Fruit fly (Drosophila melanogaster) whole organism, embryonic: ENCODE data around the gene Vps2.

Experiments
- Atf-2 ChIP-seq: fragments of 200-800 bp; sonication (Bioruptor generic); optimal IDR thresholded peaks from 2 replicates; lab custom pipeline; 2016; ENCODE audit warnings: missing biosample characterization, missing genetic modification characterization
- CG10267 ChIP-seq: fragments of 200-800 bp; sonication (Bioruptor generic); optimal IDR thresholded peaks from 2 replicates; lab custom pipeline; 2018; ENCODE audit warnings: missing biosample characterization, mild to moderate bottlenecking, missing genetic modification characterization, moderate library complexity
- CG10321 ChIP-seq: fragments of 200-800 bp; sonication (Bioruptor generic); IDR thresholded peaks from 2 replicates; pipeline ENCODE4 v1.3.6; 2022; ENCODE audit warnings: missing biosample characterization, missing genetic modification characterization
- CG10431 ChIP-seq: fragments of 200-800 bp; sonication (Bioruptor generic); optimal IDR thresholded peaks from 3 replicates; lab custom pipeline; 2018; ENCODE audit warnings: missing biosample characterization, mild to moderate bottlenecking, missing genetic modification characterization
- CG14710 ChIP-seq: fragments of 200-800 bp; sonication (Bioruptor generic); optimal IDR thresholded peaks from 3 replicates; lab custom pipeline; 2019; ENCODE audit warnings: missing biosample characterization, mild to moderate bottlenecking, missing genetic modification characterization, moderate library complexity
- CG15601 ChIP-seq: fragments of 200-800 bp; sonication (Bioruptor generic); optimal IDR thresholded peaks from 3 replicates; lab custom pipeline; 2019; ENCODE audit warnings: missing biosample characterization, mild to moderate bottlenecking, missing genetic modification characterization, moderate library complexity
- CG17829 ChIP-seq: fragments of 200-800 bp; optimal IDR thresholded peaks from 2 replicates; lab custom pipeline; 2019; ENCODE audit warnings: missing biosample characterization, mild to moderate bottlenecking, missing genetic modification characterization, moderate library complexity
- CG18011 ChIP-seq: fragments of 200-800 bp; sonication (Bioruptor generic); optimal IDR thresholded peaks from 2 replicates; lab custom pipeline; 2017; ENCODE audit warnings: missing biosample characterization, missing genetic modification characterization, mild to moderate bottlenecking, moderate library complexity, missing genotype
- CG18262 ChIP-seq: fragments of 200-800 bp; optimal IDR thresholded peaks from 3 replicates; lab custom pipeline; 2019; ENCODE audit warnings: missing biosample characterization, mild to moderate bottlenecking, missing genetic modification characterization, moderate library complexity
- CG2199 ChIP-seq: fragments of 200-800 bp; sonication (Bioruptor generic); IDR thresholded peaks from 3 replicates; pipeline ENCODE4 v1.3.6; 2022; ENCODE audit warnings: missing biosample characterization, missing genetic modification characterization
- CG30403 ChIP-seq: fragments of 200-800 bp; sonication (Bioruptor generic); optimal IDR thresholded peaks from 3 replicates; lab custom pipeline; 2016; ENCODE audit warnings: missing biosample characterization, missing genetic modification characterization
- CG3995 ChIP-seq: fragments of 200-800 bp; sonication (Bioruptor generic); optimal IDR thresholded peaks from 3 replicates; lab custom pipeline; 2016; ENCODE audit warnings: missing biosample characterization, missing genetic modification characterization
- CG43689 ChIP-seq: fragments of 200-800 bp; sonication (Bioruptor generic); IDR thresholded peaks from 2 replicates; pipeline ENCODE4 v1.3.6; 2022; ENCODE audit warnings: missing biosample characterization, missing genetic modification characterization
- CTCF ChIP-seq: fragments of 200-800 bp; sonication (Bioruptor generic); optimal IDR thresholded peaks from 2 replicates; lab custom pipeline; 2017; ENCODE audit warnings: missing biosample characterization, mild to moderate bottlenecking, missing genetic modification characterization, moderate library complexity
- Dad ChIP-seq: fragments of 200-800 bp; sonication (Bioruptor generic); optimal IDR thresholded peaks from 3 replicates; lab custom pipeline; 2016; ENCODE audit warnings: missing biosample characterization, missing genetic modification characterization
- Dip2 ChIP-seq: fragments of 200-800 bp; sonication (Bioruptor generic); IDR thresholded peaks from 2 replicates; pipeline ENCODE4 v1.3.6; 2022; ENCODE audit warnings: missing biosample characterization, missing genetic modification characterization
- Fer2 ChIP-seq: fragments of 200-800 bp; sonication (Bioruptor generic); optimal IDR thresholded peaks from 2 replicates; lab custom pipeline; 2018; ENCODE audit warnings: missing biosample characterization, mild to moderate bottlenecking, missing genetic modification characterization, moderate library complexity
- Hmx ChIP-seq: fragments of 200-800 bp; sonication (Bioruptor generic); optimal IDR thresholded peaks from 2 replicates; lab custom pipeline; 2016; ENCODE audit warnings: missing biosample characterization, missing genetic modification characterization
- MBD-R2 ChIP-seq: fragments of 200-800 bp; sonication (Bioruptor generic); IDR thresholded peaks from 2 replicates; pipeline ENCODE4 v1.3.6; 2022; ENCODE audit warnings: missing biosample characterization, missing genetic modification characterization
- NC2α ChIP-seq: fragments of 200-800 bp; sonication (Bioruptor generic); optimal IDR thresholded peaks from 2 replicates; lab custom pipeline; 2016; ENCODE audit warnings: missing biosample characterization, missing genetic modification characterization
- NK7.1 ChIP-seq: fragments of 200-800 bp; sonication (Bioruptor generic); optimal IDR thresholded peaks from 3 replicates; lab custom pipeline; 2016; ENCODE audit warnings: missing biosample characterization, missing genetic modification characterization
- Optix ChIP-seq: fragments of 200-800 bp; sonication (Bioruptor generic); IDR thresholded peaks from 3 replicates; pipeline ENCODE4 v1.3.6; 2022; ENCODE audit warnings: missing biosample characterization, missing genetic modification characterization
- Poxn ChIP-seq: fragments of 200-800 bp; sonication (Bioruptor generic); IDR thresholded peaks from 2 replicates; pipeline ENCODE4 v1.3.6; 2022; ENCODE audit warnings: missing biosample characterization, missing genetic modification characterization
- Rx ChIP-seq: fragments of 200-800 bp; sonication (Bioruptor generic); IDR thresholded peaks from 2 replicates; pipeline ENCODE4 v1.3.6; 2022; ENCODE audit warnings: missing biosample characterization, missing genetic modification characterization
- Scr ChIP-seq: fragments of 200-800 bp; sonication (Bioruptor generic); IDR thresholded peaks from 2 replicates; pipeline ENCODE4 v1.3.6; 2022; ENCODE audit warnings: missing biosample characterization, missing genetic modification characterization; ENCODE audit not compliant: partially characterized antibody
- Six4 ChIP-seq: fragments of 200-800 bp; sonication (Bioruptor generic); optimal IDR thresholded peaks from 2 replicates; lab custom pipeline; 2016; ENCODE audit warnings: missing biosample characterization, missing genetic modification characterization
- Sry-β ChIP-seq: fragments of 200-800 bp; sonication (Bioruptor generic); optimal IDR thresholded peaks from 2 replicates; lab custom pipeline; 2018; ENCODE audit warnings: missing biosample characterization, mild to moderate bottlenecking, missing genetic modification characterization, moderate library complexity
- Ssrp ChIP-seq: fragments of 200-800 bp; sonication (Bioruptor generic); optimal IDR thresholded peaks from 2 replicates; lab custom pipeline; 2018; ENCODE audit warnings: missing biosample characterization, mild to moderate bottlenecking, missing genetic modification characterization, moderate library complexity
- bbx ChIP-seq: fragments of 200-800 bp; sonication (Bioruptor generic); IDR thresholded peaks from 2 replicates; pipeline ENCODE4 v1.3.6; 2022; ENCODE audit warnings: missing biosample characterization, missing genetic modification characterization; ENCODE audit not compliant: partially characterized antibody
- bigmax ChIP-seq: fragments of 200-800 bp; sonication (Bioruptor generic); optimal IDR thresholded peaks from 2 replicates; lab custom pipeline; 2018; ENCODE audit warnings: missing biosample characterization, mild to moderate bottlenecking, missing genetic modification characterization
- ci ChIP-seq: fragments of 200-800 bp; sonication (Bioruptor generic); IDR thresholded peaks from 3 replicates; pipeline ENCODE4 v1.3.6; 2022; ENCODE audit warnings: missing biosample characterization, missing genetic modification characterization
- dati ChIP-seq: fragments of 200-800 bp; sonication (Bioruptor generic); IDR thresholded peaks from 2 replicates; pipeline ENCODE4 v1.3.6; 2022; ENCODE audit warnings: missing biosample characterization, missing genetic modification characterization
- eyg ChIP-seq: fragments of 200-800 bp; sonication (Bioruptor generic); optimal IDR thresholded peaks from 3 replicates; lab custom pipeline; 2016; ENCODE audit warnings: missing biosample characterization, missing genetic modification characterization
- fu2 ChIP-seq: fragments of 200-800 bp; sonication (Bioruptor generic); optimal IDR thresholded peaks from 2 replicates; lab custom pipeline; 2016; ENCODE audit warnings: missing biosample characterization, missing genetic modification characterization
- jigr1 ChIP-seq: fragments of 200-800 bp; sonication (Bioruptor generic); IDR thresholded peaks from 3 replicates; pipeline ENCODE4 v1.3.6; 2022; ENCODE audit warnings: missing biosample characterization, missing genetic modification characterization
- jing ChIP-seq: fragments of 200-800 bp; sonication (Bioruptor generic); optimal IDR thresholded peaks from 2 replicates; lab custom pipeline; 2018; ENCODE audit warnings: missing biosample characterization, mild to moderate bottlenecking, missing genetic modification characterization
- knrl ChIP-seq: fragments of 200-800 bp; sonication (Bioruptor generic); IDR thresholded peaks from 3 replicates; pipeline ENCODE4 v1.3.6; 2022; ENCODE audit warnings: missing biosample characterization, missing genetic modification characterization; ENCODE audit not compliant: partially characterized antibody
- lmd ChIP-seq: fragments of 200-800 bp; sonication (Bioruptor generic); IDR thresholded peaks from 2 replicates; pipeline ENCODE4 v1.3.6; 2022; ENCODE audit warnings: missing biosample characterization, missing genetic modification characterization
- luna ChIP-seq: fragments of 200-800 bp; sonication (Bioruptor generic); optimal IDR thresholded peaks from 2 replicates; lab custom pipeline; 2016; ENCODE audit warnings: missing biosample characterization, missing genetic modification characterization
- mld ChIP-seq: fragments of 200-800 bp; sonication (Bioruptor generic); IDR thresholded peaks from 3 replicates; pipeline ENCODE4 v1.3.6; 2022; ENCODE audit warnings: missing biosample characterization, missing genetic modification characterization; ENCODE audit not compliant: partially characterized antibody
- pan ChIP-seq, 4 experiments: fragments of >200 bp in 3 of 4; fragments of 200-800 bp in 1 of 4; sonication (Bioruptor generic) in 1 of 4; optimal IDR thresholded peaks in 3 of 4; IDR thresholded peaks in 1 of 4; 2 replicates each; pipeline versions ENCODE4 v1.3.6 to Lab custom; 2017 to 2022; ENCODE audit warnings: missing biosample characterization in 2 of 4, missing genetic modification characterization in 2 of 4, mixed read lengths in 1 of 4
- pfk ChIP-seq: fragments of 200-800 bp; sonication (Bioruptor generic); optimal IDR thresholded peaks from 2 replicates; lab custom pipeline; 2018; ENCODE audit warnings: missing biosample characterization, mild to moderate bottlenecking, missing genetic modification characterization, moderate library complexity
- run ChIP-seq: fragments of 200-800 bp; sonication (Bioruptor generic); optimal IDR thresholded peaks from 3 replicates; lab custom pipeline; 2018; ENCODE audit warnings: missing biosample characterization, mild to moderate bottlenecking, missing genetic modification characterization
- so ChIP-seq: fragments of 200-800 bp; sonication (Bioruptor generic); IDR thresholded peaks from 3 replicates; pipeline ENCODE4 v1.3.6; 2022; ENCODE audit warnings: missing biosample characterization, missing genetic modification characterization
- tio ChIP-seq: fragments of 200-800 bp; sonication (Bioruptor generic); optimal IDR thresholded peaks from 2 replicates; lab custom pipeline; 2017; ENCODE audit warnings: missing biosample characterization, missing genetic modification characterization, inconsistent platforms
- tll ChIP-seq, 2 experiments: fragments of 200-800 bp in 1 of 2; fragments of >200 bp in 1 of 2; sonication (Bioruptor generic) in 1 of 2; optimal IDR thresholded peaks; 2 replicates each; lab custom pipeline; 2017 to 2019; ENCODE audit warnings: missing biosample characterization in 2 of 2, missing genetic modification characterization in 2 of 2, mild to moderate bottlenecking in 1 of 2, moderate library complexity in 1 of 2
- wdn ChIP-seq: fragments of 200-800 bp; sonication (Bioruptor generic); IDR thresholded peaks from 2 replicates; pipeline ENCODE4 v1.3.6; 2022; ENCODE audit warnings: missing biosample characterization, missing genetic modification characterization
- wor ChIP-seq: fragments of 200-800 bp; sonication (Bioruptor generic); IDR thresholded peaks from 2 replicates; pipeline ENCODE4 v1.3.6; 2022; ENCODE audit warnings: missing biosample characterization, missing genetic modification characterization

The Vps2 gene

dm6 chr3R:26020244-26021171 lies 32.1 kb upstream of the Vps2 start (continued):
- TF ChIP-seq Sry-β (GFP tag; lab: Kevin White, UChicago) (peak; percentile 11), Ssrp (tag; lab: Kevin White, UChicago) (peak; percentile 76), ci (GFP tag; lab: Robert Waterston, UW) (peak; percentile 51; the same call in 1 of the 3 replicates), run (tag; lab: Kevin White, UChicago) (peak; percentile 63), jigr1 (GFP tag; lab: Robert Waterston, UW) (no peak), CG10431 (GFP tag; lab: Kevin White, UChicago) (peak; percentile 27), bbx (GFP tag; lab: Robert Waterston, UW) (0 out of 2 replicates have a peak, but pooled peaks have one; percentile 51), eyg (no peak), wdn (GFP tag; lab: Robert Waterston, UW) (no peak), dati (GFP tag; lab: Robert Waterston, UW) (no peak; the same call in 1 of the 2 replicates), Hmx (GFP tag; lab: Kevin White, UChicago) (peak; percentile 27), Poxn (GFP tag; lab: Robert Waterston, UW) (no peak), pan (optimal IDR thresholded peaks at IDR 0.05; lab: Kevin White, UChicago) (no peak), pan (GFP tag; optimal IDR thresholded peaks at IDR 0.05 in 1 of 2, IDR thresholded peaks at IDR 0.05 in 1 of 2) (peak in 1 of 2 experiments; percentile 79), CG10321 (no peak), CG18011 (GFP tag; lab: Kevin White, UChicago) (no peak), Six4 (peak; percentile 34), tll (GFP tag; optimal IDR thresholded peaks at IDR 0.05; lab: Kevin White, UChicago) (no peak), jing (GFP tag; lab: Kevin White, UChicago) (peak; percentile 14), NK7.1 (no peak), luna (no peak), CG15601 (tag; lab: Kevin White, UChicago) (peak; percentile 57), CG17829 (tag; lab: Kevin White, UChicago) (peak; percentile 58), CTCF (GFP tag; lab: Kevin White, UChicago) (peak; percentile 10), Optix (0 out of 3 replicates have a peak, but pooled peaks have one; percentile 8), CG10267 (tag; lab: Kevin White, UChicago) (peak; percentile 67), Fer2 (tag; lab: Kevin White, UChicago) (peak; percentile 8), Scr (GFP tag; lab: Robert Waterston, UW) (peak; percentile 24; the same call in 1 of the 2 replicates), Atf-2 (GFP tag; lab: Kevin White, UChicago) (no peak), CG43689 (GFP tag; lab: Robert Waterston, UW) (no peak), Rx (GFP tag; lab: Robert Waterston, UW) (no peak; the same call in 1 of the 2 replicates), wor (GFP tag; lab: Robert Waterston, UW) (peak; percentile 53; the same call in 1 of the 2 replicates), CG2199 (no peak), pfk (GFP tag; lab: Kevin White, UChicago) (no peak), Dad (GFP tag; lab: Kevin White, UChicago) (no peak), NC2α (no peak), lmd (GFP tag; lab: Robert Waterston, UW) (peak; percentile 63)
- TF ChIP-seq, all 482 proteins: peak for 261

DNA sequence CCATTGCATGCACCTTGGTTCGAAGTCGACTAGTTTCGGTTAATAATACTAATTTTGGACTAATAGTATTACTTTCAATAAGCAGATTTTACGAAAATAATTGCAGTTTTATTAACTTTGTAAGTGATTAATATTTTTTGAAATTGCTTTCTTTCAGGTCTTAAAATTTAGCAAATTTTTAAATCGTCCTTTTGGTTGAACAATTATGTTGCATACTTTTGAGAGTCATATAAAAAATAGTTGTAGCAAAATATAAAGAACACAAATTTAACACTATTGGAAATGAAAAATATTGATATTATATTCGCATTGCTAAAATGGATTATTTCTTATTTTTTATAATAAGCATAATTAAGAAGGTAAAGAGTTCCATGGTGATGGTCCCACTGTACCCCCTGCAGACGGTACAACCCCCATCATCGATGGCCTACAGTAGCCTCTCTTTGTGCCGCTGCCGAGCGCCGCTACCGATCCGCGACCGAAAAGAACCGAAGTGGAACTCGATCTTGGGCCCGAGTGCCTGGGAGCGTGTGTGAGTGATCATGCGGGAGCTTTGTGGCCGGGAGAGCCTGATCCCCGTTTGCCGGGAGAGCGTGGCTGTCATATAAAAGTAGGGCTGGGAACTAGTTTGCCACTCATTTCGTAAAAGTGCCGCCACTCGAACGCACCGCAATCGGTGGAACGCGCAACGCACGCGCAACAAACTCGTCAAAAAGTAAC lies 31.3 kb upstream of the Vps2 start:
- TF ChIP-seq CG30403 (peak; percentile 98), Dip2 (GFP tag; lab: Robert Waterston, UW) (no peak), CG18262 (tag; lab: Kevin White, UChicago) (peak; percentile 99), MBD-R2 (GFP tag; lab: Robert Waterston, UW) (no peak), fu2 (peak; percentile 83), mld (GFP tag; lab: Robert Waterston, UW) (no peak), Atf-2 (GFP tag; lab: Kevin White, UChicago) (peak; percentile 95), CG14710 (peak; percentile 97), so (GFP tag; lab: Robert Waterston, UW) (peak; percentile 46; the same call in 1 of the 3 replicates), bigmax (no peak), knrl (GFP tag; lab: Robert Waterston, UW) (no peak), CG3995 (GFP tag; lab: Kevin White, UChicago) (peak; percentile 59), tio (peak; percentile 98)
